Worm (Caenorhabditis elegans) whole organism, early embryonic: Measurements from ENCODE around the gene T20B12.4.

ENCODE experiments used
- F13C5.2 ChIP-seq: sonication (generic microtip); optimal IDR thresholded peaks from 2 replicates; lab custom pipeline; 2017; ENCODE audit warnings: mild to moderate bottlenecking, missing genetic modification characterization, inconsistent platforms, missing compliant biosample characterization
- ama-1 ChIP-seq: fragments of 150-350 bp; optimal IDR thresholded peaks from 2 replicates; lab custom pipeline; 2014
- ceh-13 ChIP-seq: fragments of 200-800 bp; sonication (Bioruptor generic); optimal IDR thresholded peaks from 2 replicates; lab custom pipeline; 2018; ENCODE audit warnings: mild to moderate bottlenecking, missing genetic modification characterization, missing compliant biosample characterization
- flt-1 ChIP-seq: fragments of 200-800 bp; sonication (Bioruptor generic); IDR thresholded peaks from 2 replicates; pipeline ENCODE4 v1.3.6; 2022; ENCODE audit warnings: missing genetic modification characterization, missing compliant biosample characterization
- scrt-1 ChIP-seq: fragments of 200-800 bp; sonication (Bioruptor generic); IDR thresholded peaks from 2 replicates; pipeline ENCODE4 v1.3.6; 2022; ENCODE audit warnings: missing genetic modification characterization, missing compliant biosample characterization
- sea-1 ChIP-seq: fragments of 200-800 bp; sonication (Bioruptor generic); conservative IDR thresholded peaks from 2 replicates; pipeline ENCODE4 v1.3.6; 2022; ENCODE audit warnings: missing genetic modification characterization, missing compliant biosample characterization
- tbx-11 ChIP-seq: fragments of 200-800 bp; sonication (Bioruptor generic); IDR thresholded peaks from 2 replicates; pipeline ENCODE4 v1.3.6; 2022; ENCODE audit warnings: missing genetic modification characterization, missing compliant biosample characterization
- tbx-37 ChIP-seq: fragments of 200-800 bp; sonication (Bioruptor generic); conservative IDR thresholded peaks from 2 replicates; pipeline ENCODE4 v1.3.6; 2022; ENCODE audit warnings: missing genetic modification reagents, missing genetic modification characterization, missing compliant biosample characterization

- TF ChIP-seq ama-1 (lab: Kevin White, UChicago) (no peak), scrt-1 (GFP tag; lab: Robert Waterston, UW) (no peak), tbx-11 (GFP tag; lab: Robert Waterston, UW) (no peak), sea-1 (no peak), tbx-37 (GFP tag; lab: Robert Waterston, UW) (no peak), F13C5.2 (no peak), flt-1 (GFP tag; lab: Robert Waterston, UW) (no peak), ceh-13 (GFP tag; lab: Kevin White, UChicago) (no peak)
These were observed 38.3 kb upstream of the T20B12.4 start, which contains the start of gene lab-2 for ce11 chrIII:7329155-7329732.
